Worm (Caenorhabditis elegans): Measurements from ENCODE around the gene abhd-5.2.

- TF ChIP-seq lim-6 (tag; optimal IDR thresholded peaks at IDR 0.05), result no peak
- no peak for TF ChIP-seq npax-4 (tag; optimal IDR thresholded peaks at IDR 0.05)
- TF ChIP-seq ttx-3 (tag; optimal IDR thresholded peaks at IDR 0.05), result no peak
- TF ChIP-seq F13H6.1 (tag; optimal IDR thresholded peaks at IDR 0.05), result no peak
- TF ChIP-seq madf-2 (tag; optimal IDR thresholded peaks at IDR 0.05), result no peak
- no peak for TF ChIP-seq pros-1 (tag; optimal IDR thresholded peaks at IDR 0.05)
- TF ChIP-seq ama-1 (optimal IDR thresholded peaks at IDR 0.05), result no peak
- no peak for TF ChIP-seq ahr-1 (tag; optimal IDR thresholded peaks at IDR 0.05)
Observed at ce11 chrV:4871992-4872391, 27.5 kb downstream of the abhd-5.2 start, which contains the start of gene srd-33.
